Fruit fly (Drosophila melanogaster): ENCODE data around the gene CG43060.

DNA sequence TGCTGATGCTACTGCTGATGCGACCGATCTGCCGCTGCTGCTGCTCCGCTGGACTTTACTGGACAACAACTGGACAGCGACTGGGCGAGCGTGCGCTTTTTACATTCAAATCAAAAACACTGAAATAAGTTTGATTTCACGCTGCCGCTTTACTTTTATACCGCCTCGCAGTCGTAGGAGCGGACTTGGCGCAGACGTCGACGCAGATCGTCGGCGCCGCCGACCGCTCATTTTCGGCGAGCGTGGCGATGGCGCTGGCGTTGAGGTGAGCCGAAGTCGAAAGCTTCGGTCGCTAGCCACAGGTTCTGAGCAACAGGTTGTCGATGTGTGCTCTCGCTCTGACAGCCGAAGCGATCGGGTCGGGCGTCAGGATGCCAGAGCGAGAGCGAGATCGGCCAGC lies 45.3 kb upstream of the CG43060 start, which contains the start of gene Elovl7:
- TF ChIP-seq tai (GFP tag; optimal IDR thresholded peaks at IDR 0.05) (no peak), pan (optimal IDR thresholded peaks at IDR 0.05) (no peak), usp (GFP tag; optimal IDR thresholded peaks at IDR 0.05) (no peak), br (GFP tag; optimal IDR thresholded peaks at IDR 0.05) (no peak), lola (GFP tag; optimal IDR thresholded peaks at IDR 0.05) (no peak), Mio (GFP tag; optimal IDR thresholded peaks at IDR 0.05) (no peak), N (GFP tag; optimal IDR thresholded peaks at IDR 0.05) (no peak), Abd-B (GFP tag; optimal IDR thresholded peaks at IDR 0.05) (no peak), Hr83 (GFP tag; optimal IDR thresholded peaks at IDR 0.05; ENCODE audit: poor library complexity, severe bottlenecking) (no peak), h (GFP tag; optimal IDR thresholded peaks at IDR 0.05) (no peak), Sp1 (GFP tag; optimal IDR thresholded peaks at IDR 0.05) (no peak), GATAd (GFP tag; optimal IDR thresholded peaks at IDR 0.05) (no peak)
